Worm (Caenorhabditis elegans): ENCODE results near the gene Y17G7B.12.

Gene Y17G7B.12

DNA sequence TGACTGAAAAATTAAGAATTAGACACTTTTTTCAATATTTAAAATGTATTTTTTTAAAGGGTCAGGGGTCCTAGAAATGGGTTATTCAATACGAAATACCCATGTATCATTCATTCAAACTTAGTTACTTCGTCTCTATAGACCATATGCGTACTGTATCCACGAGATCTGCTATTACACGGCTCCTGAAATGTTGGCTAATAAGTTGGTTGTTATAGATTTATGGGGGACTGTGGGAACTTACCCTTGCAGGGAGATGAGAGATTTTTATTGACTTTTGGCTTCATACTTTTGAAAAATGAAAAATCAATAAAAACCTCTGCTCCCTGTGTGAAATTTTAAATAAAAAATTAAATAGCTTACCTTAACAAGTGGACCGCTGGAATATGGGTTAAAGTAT is 44.7 kb upstream of the Y17G7B.12 start:
- no peak for TF ChIP-seq ces-1 (GFP tag; optimal IDR thresholded peaks at IDR 0.05)
- no peak for TF ChIP-seq nhr-237 (tag; optimal IDR thresholded peaks at IDR 0.05)
- TF ChIP-seq nhr-28 (tag; optimal IDR thresholded peaks at IDR 0.05), result no peak
- TF ChIP-seq elt-3 (tag; optimal IDR thresholded peaks at IDR 0.05), result no peak
- TF ChIP-seq nhr-76 (tag; optimal IDR thresholded peaks at IDR 0.05), result no peak
- TF ChIP-seq ceh-83 (GFP tag; optimal IDR thresholded peaks at IDR 0.05), result no peak
- no peak for TF ChIP-seq flh-1 (GFP tag; optimal IDR thresholded peaks at IDR 0.05)
- TF ChIP-seq ceh-39 (tag; optimal IDR thresholded peaks at IDR 0.05), result no peak
- TF ChIP-seq unc-62 (GFP tag; optimal IDR thresholded peaks at IDR 0.05), result no peak
- TF ChIP-seq sem-2 (GFP tag; optimal IDR thresholded peaks at IDR 0.05), result no peak
- no peak for TF ChIP-seq unc-120 (tag; optimal IDR thresholded peaks at IDR 0.05; ENCODE audit: poor library complexity, severe bottlenecking)
- TF ChIP-seq tbx-8 (GFP tag; optimal IDR thresholded peaks at IDR 0.05), result no peak
- no peak for TF ChIP-seq mls-2 (tag; optimal IDR thresholded peaks at IDR 0.05)

DNA sequence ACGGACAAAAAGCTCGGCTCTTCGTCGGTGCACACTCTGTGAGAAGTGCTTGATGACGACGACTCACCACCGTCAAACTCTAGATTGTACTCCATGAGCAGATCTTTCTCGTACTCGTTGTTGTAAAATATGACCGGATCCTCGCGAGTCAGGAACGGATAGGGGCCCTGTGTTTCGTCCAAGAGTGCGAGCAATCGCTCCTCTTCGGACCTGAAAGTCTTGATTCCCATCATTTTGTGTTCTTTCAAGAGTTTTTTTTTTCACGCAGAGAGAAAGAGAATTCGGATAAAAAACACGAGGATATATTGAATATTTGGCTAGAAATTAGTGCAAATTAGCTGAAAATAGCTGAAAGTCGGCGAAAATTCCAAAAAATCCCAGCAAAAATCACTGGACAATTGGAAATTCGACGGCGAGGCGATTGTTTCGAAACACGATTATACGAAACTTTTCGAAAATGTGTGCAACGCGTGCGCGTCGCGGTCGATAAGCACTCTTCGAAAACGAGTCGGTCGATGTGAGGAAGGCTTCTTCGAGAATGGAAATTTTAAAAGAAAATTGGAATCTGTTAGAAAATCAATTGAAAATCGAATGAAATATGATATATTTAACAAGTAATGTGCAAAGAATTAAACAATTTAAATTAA is 44.1 kb upstream of the Y17G7B.12 start, which contains the start of the genes ash-2 and Y17G7B.20:
Gene ash-2 (plus strand): TSS at position 390 of the 647 bp plus-strand sequence.
Gene Y17G7B.20 (minus strand): TSS at position 396 of the 647 bp plus-strand sequence.
- TF ChIP-seq ztf-11 (tag; optimal IDR thresholded peaks at IDR 0.05), result peak; percentile 16
- TF ChIP-seq ceh-39 (tag; optimal IDR thresholded peaks at IDR 0.05), result peak; percentile 100
- no peak for TF ChIP-seq M03D4.4 (tag; optimal IDR thresholded peaks at IDR 0.05)
- TF ChIP-seq lin-13 (tag; optimal IDR thresholded peaks at IDR 0.05), result peak; percentile 33
- no peak for TF ChIP-seq flh-1 (GFP tag; optimal IDR thresholded peaks at IDR 0.05)
- no peak for TF ChIP-seq elt-3 (tag; optimal IDR thresholded peaks at IDR 0.05)
- TF ChIP-seq ces-1 (GFP tag; optimal IDR thresholded peaks at IDR 0.05), result peak; percentile 29
- TF ChIP-seq hlh-1 (tag; optimal IDR thresholded peaks at IDR 0.05), result peak; percentile 3
- TF ChIP-seq lin-32 (GFP tag; optimal IDR thresholded peaks at IDR 0.05), result no peak

DNA sequence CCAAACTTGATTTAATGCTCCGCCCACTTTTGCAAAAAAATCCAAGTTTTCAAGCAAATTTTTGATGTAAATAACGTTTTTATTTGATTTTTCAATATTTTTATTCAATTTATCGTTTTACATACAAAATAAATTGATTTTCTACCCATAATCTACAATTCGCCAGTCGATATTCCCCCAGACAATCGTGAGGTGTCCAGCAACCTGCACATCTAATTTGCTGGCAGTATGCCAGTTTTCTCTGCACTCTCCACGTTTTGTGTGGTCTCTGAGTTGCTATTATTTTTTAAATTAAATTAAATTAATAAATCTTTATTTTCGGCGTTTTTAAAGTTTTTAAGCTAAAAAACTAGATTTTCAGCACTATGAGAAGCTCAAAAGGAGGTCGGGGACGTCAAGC is 43.6 kb upstream of the Y17G7B.12 start:
- TF ChIP-seq nhr-76 (tag; optimal IDR thresholded peaks at IDR 0.05), result no peak
- no peak for TF ChIP-seq blmp-1 (tag; optimal IDR thresholded peaks at IDR 0.05)
- TF ChIP-seq sptf-1 (tag; optimal IDR thresholded peaks at IDR 0.05), result peak; percentile 55
- peak; percentile 83 for TF ChIP-seq lin-13 (tag; optimal IDR thresholded peaks at IDR 0.05)
- TF ChIP-seq ztf-11 (tag; optimal IDR thresholded peaks at IDR 0.05), result no peak
- peak; percentile 43 for TF ChIP-seq nhr-2 (tag; optimal IDR thresholded peaks at IDR 0.05)
- no peak for TF ChIP-seq drap-1 (GFP tag; optimal IDR thresholded peaks at IDR 0.05)
- TF ChIP-seq unc-39 (tag; optimal IDR thresholded peaks at IDR 0.05), result no peak
- TF ChIP-seq hlh-1 (tag; optimal IDR thresholded peaks at IDR 0.05), result no peak
- peak; percentile 68 for TF ChIP-seq nhr-237 (tag; optimal IDR thresholded peaks at IDR 0.05)
- no peak for TF ChIP-seq snpc-4 (tag; optimal IDR thresholded peaks at IDR 0.05)
- TF ChIP-seq flh-1 (GFP tag; optimal IDR thresholded peaks at IDR 0.05), result no peak
- TF ChIP-seq lsy-2 (tag; optimal IDR thresholded peaks at IDR 0.05), result peak; percentile 80
- no peak for TF ChIP-seq mls-2 (tag; optimal IDR thresholded peaks at IDR 0.05)
- TF ChIP-seq ceh-83 (GFP tag; optimal IDR thresholded peaks at IDR 0.05), result no peak
- no peak for TF ChIP-seq unc-120 (tag; optimal IDR thresholded peaks at IDR 0.05; ENCODE audit: poor library complexity, severe bottlenecking)
- TF ChIP-seq lin-32 (GFP tag; optimal IDR thresholded peaks at IDR 0.05), result no peak
- TF ChIP-seq mab-5 (tag; optimal IDR thresholded peaks at IDR 0.05), result no peak
- TF ChIP-seq zip-8 (tag; optimal IDR thresholded peaks at IDR 0.05), result no peak
- TF ChIP-seq mep-1 (tag; optimal IDR thresholded peaks at IDR 0.05), result peak; percentile 67
- TF ChIP-seq tbx-8 (GFP tag; optimal IDR thresholded peaks at IDR 0.05), result no peak
- TF ChIP-seq elt-1 (tag; optimal IDR thresholded peaks at IDR 0.05; ENCODE audit: borderline replicate concordance, insufficient read depth), result no peak
- TF ChIP-seq bed-3 (GFP tag; optimal IDR thresholded peaks at IDR 0.05), result peak; percentile 6
- peak; percentile 31 for TF ChIP-seq unc-62 (GFP tag; optimal IDR thresholded peaks at IDR 0.05)
- TF ChIP-seq cnd-1 (tag; optimal IDR thresholded peaks at IDR 0.05), result no peak
- TF ChIP-seq nhr-12 (tag; optimal IDR thresholded peaks at IDR 0.05), result no peak
- no peak for TF ChIP-seq ceh-39 (tag; optimal IDR thresholded peaks at IDR 0.05)
- TF ChIP-seq nhr-28 (tag; optimal IDR thresholded peaks at IDR 0.05), result no peak
- TF ChIP-seq ham-2 (GFP tag; optimal IDR thresholded peaks at IDR 0.05), result peak; percentile 33
- TF ChIP-seq M03D4.4 (tag; optimal IDR thresholded peaks at IDR 0.05), result no peak
- TF ChIP-seq sem-2 (GFP tag; optimal IDR thresholded peaks at IDR 0.05), result no peak
- TF ChIP-seq ces-1 (GFP tag; optimal IDR thresholded peaks at IDR 0.05), result peak; percentile 98
- peak; percentile 22 for TF ChIP-seq ceh-43 (GFP tag; optimal IDR thresholded peaks at IDR 0.05)
- TF ChIP-seq pha-4 (tag; optimal IDR thresholded peaks at IDR 0.05), result peak; percentile 60
